Fruit fly (Drosophila melanogaster) whole organism, pupa: Measurements from ENCODE around the gene CG13373.
A peak's percentile ranks its signal among the peaks of the same experiment; 100 is the strongest.

ENCODE experiments used
- CG10348 ChIP-seq: fragments of 200-800 bp; sonication (Bioruptor generic); IDR thresholded peaks from 2 replicates; pipeline ENCODE4 v1.3.6; 2022; ENCODE audit warnings: missing biosample characterization, missing genetic modification characterization
- CG13204 ChIP-seq: fragments of 200-800 bp; sonication (Bioruptor generic); optimal IDR thresholded peaks from 2 replicates; lab custom pipeline; 2018; ENCODE audit warnings: missing biosample characterization, mild to moderate bottlenecking, missing genetic modification characterization, moderate library complexity
- CG14655 ChIP-seq: fragments of 200-800 bp; sonication (Bioruptor generic); optimal IDR thresholded peaks from 3 replicates; lab custom pipeline; 2017; ENCODE audit warnings: mild to moderate bottlenecking, missing biosample characterization, missing genetic modification reagents, missing genetic modification characterization
- CG15710 ChIP-seq: fragments of 200-800 bp; sonication (Bioruptor generic); optimal IDR thresholded peaks from 2 replicates; lab custom pipeline; 2018; ENCODE audit warnings: missing biosample characterization, mild to moderate bottlenecking, missing genetic modification characterization, moderate library complexity
- fd96Ca ChIP-seq: fragments of 200-800 bp; sonication (Bioruptor generic); IDR thresholded peaks from 3 replicates; pipeline ENCODE4 v1.3.6; 2022; ENCODE audit warnings: missing biosample characterization, missing genetic modification characterization

DNA sequence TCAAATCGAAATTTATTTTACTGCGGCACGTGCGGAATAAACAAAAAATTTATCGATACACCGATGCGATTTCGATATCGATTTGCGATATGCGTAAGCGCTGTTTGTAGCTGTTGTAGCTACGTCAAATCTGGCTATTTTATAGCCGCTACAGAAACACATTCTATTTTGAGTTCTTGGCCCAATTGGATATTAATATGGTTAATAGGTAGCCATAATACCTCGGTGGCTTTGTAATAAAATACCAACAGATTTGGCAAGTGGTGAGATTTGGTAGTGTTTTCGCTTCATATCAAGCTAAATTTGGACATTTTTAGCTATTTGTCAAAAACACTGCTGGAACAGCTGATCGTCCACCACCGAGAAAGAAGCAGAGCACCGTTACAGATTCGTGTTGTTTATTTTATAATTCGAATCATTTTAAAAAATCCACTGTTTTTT, 10.8 kb downstream of the CG13373 start, which contains the start of the genes CG18273 and CG3156:
- 0 out of 3 replicates have a peak, but pooled peaks have one; percentile 23 for TF ChIP-seq fd96Ca (GFP tag; lab: Robert Waterston, UW)
- no peak for TF ChIP-seq CG10348
- TF ChIP-seq CG14655 (GFP tag; lab: Kevin White, UChicago) = no peak
- TF ChIP-seq CG15710 (tag; lab: Kevin White, UChicago) = peak; percentile 22
- no peak for TF ChIP-seq CG13204 (GFP tag; lab: Kevin White, UChicago)
